Worm (Caenorhabditis elegans): ENCODE measurements around the gene M151.2.

- TF ChIP-seq ama-1 (optimal IDR thresholded peaks at IDR 0.05) (no peak), dmd-4 (tag; optimal IDR thresholded peaks at IDR 0.05) (no peak), nhr-11 (tag; optimal IDR thresholded peaks at IDR 0.05) (no peak), nhr-10 (tag; optimal IDR thresholded peaks at IDR 0.05) (no peak), lsy-2 (tag; optimal IDR thresholded peaks at IDR 0.05) (no peak), nhr-237 (tag; optimal IDR thresholded peaks at IDR 0.05) (no peak), egl-27 (tag; optimal IDR thresholded peaks at IDR 0.05) (no peak), gmeb-1 (tag; optimal IDR thresholded peaks at IDR 0.05) (no peak), nhr-77 (tag; optimal IDR thresholded peaks at IDR 0.05) (no peak), elt-1 (tag; optimal IDR thresholded peaks at IDR 0.05) (no peak), lin-13 (GFP tag; optimal IDR thresholded peaks at IDR 0.05) (no peak)
Measured at ce11 chrII:3616615-3617014, 14.3 kb upstream of the M151.2 start.
